Fruit fly (Drosophila melanogaster): ENCODE measurements around the gene Acyp2.

Gene Acyp2

DNA sequence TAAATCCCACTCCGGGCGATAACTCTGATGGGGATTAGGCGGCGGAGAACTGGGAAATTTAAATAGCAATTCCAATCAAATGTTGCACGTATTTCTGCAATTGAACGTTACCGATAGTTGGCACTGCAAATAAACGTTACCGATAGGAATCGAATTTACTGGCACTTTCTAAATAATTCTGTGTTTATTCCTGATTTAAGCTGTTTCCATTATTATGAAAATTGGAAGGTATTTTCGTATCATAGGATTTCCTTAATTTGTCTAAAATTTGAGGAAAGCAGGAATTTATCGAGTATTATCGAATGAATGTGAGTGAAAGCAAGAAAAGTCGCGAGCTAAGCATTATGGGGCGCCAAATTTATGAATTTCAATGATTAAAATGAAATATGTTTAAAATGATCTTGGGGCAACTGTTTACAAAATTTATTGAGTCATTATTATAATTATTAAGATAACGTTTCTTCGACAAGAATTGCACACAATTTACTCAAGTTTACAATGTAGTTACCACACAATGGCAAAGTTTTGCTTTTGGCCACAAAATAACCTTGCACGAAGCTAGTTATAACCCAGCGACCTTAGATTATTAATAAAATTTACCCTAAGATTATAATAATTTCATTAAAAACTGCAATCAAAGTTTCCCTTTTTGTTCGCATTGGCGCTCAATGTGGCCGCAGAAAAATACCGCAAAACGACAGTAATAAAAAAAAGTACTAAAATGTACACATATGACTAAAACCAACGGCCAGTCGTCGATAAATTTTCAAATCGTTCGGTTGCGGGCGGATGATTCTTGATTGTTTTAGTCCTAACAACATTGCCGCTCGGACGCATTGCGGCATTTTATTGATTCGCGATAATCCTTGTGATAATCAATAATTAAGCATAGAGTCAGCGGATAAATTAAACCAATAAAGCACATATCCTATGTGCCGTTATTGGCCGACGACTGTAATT lies 11.3 kb downstream of the Acyp2 start, which contains the start of gene alpha-Man-IIb:
Gene alpha-Man-IIb (plus strand): TSS at position 747 of the 960 bp plus-strand sequence.
- no peak for TF ChIP-seq N (GFP tag; optimal IDR thresholded peaks at IDR 0.05)
- no peak for TF ChIP-seq Hnf4 (GFP tag; optimal IDR thresholded peaks at IDR 0.05)
- no peak for TF ChIP-seq Mio (GFP tag; optimal IDR thresholded peaks at IDR 0.05)
- TF ChIP-seq rgr (GFP tag; optimal IDR thresholded peaks at IDR 0.05), result peak; percentile 25
- no peak for TF ChIP-seq CrebA (GFP tag; optimal IDR thresholded peaks at IDR 0.05; ENCODE audit: borderline replicate concordance)
- TF ChIP-seq lola (GFP tag; optimal IDR thresholded peaks at IDR 0.05), result no peak
- TF ChIP-seq CG9705 (GFP tag; optimal IDR thresholded peaks at IDR 0.05), result no peak
- TF ChIP-seq Sp1 (GFP tag; optimal IDR thresholded peaks at IDR 0.05), result peak; percentile 8
- no peak for TF ChIP-seq dsf (GFP tag; optimal IDR thresholded peaks at IDR 0.05; ENCODE audit: borderline replicate concordance)
- no peak for TF ChIP-seq pan (optimal IDR thresholded peaks at IDR 0.05)
- TF ChIP-seq foxo (GFP tag; optimal IDR thresholded peaks at IDR 0.05), result no peak
- no peak for TF ChIP-seq usp (GFP tag; optimal IDR thresholded peaks at IDR 0.05)
- TF ChIP-seq sv (GFP tag; optimal IDR thresholded peaks at IDR 0.05), result no peak
- no peak for TF ChIP-seq Jra (GFP tag; optimal IDR thresholded peaks at IDR 0.05)
- no peak for TF ChIP-seq OdsH (GFP tag; optimal IDR thresholded peaks at IDR 0.05)
- TF ChIP-seq dl (GFP tag; optimal IDR thresholded peaks at IDR 0.05; ENCODE audit: insufficient read depth in 1 of 2, partially characterized antibody in 2 of 2), result no peak
- TF ChIP-seq CG32264 (GFP tag; optimal IDR thresholded peaks at IDR 0.05), result no peak
- TF ChIP-seq jim (GFP tag; optimal IDR thresholded peaks at IDR 0.05), result no peak
- TF ChIP-seq Vsx2 (GFP tag; optimal IDR thresholded peaks at IDR 0.05; ENCODE audit: partially characterized antibody), result no peak
- TF ChIP-seq ey (GFP tag; optimal IDR thresholded peaks at IDR 0.05), result no peak
- no peak for TF ChIP-seq dmrt93B (GFP tag; optimal IDR thresholded peaks at IDR 0.05)
- TF ChIP-seq HLH106 (tag; optimal IDR thresholded peaks at IDR 0.05), result peak; percentile 19
- no peak for TF ChIP-seq sage (GFP tag; optimal IDR thresholded peaks at IDR 0.05)
- TF ChIP-seq h (GFP tag; optimal IDR thresholded peaks at IDR 0.05), result peak; percentile 10
- no peak for TF ChIP-seq Myc (optimal IDR thresholded peaks at IDR 0.05)
- no peak for TF ChIP-seq GATAd (GFP tag; optimal IDR thresholded peaks at IDR 0.05)
- TF ChIP-seq Hr78 (GFP tag; optimal IDR thresholded peaks at IDR 0.05), result no peak
- no peak for TF ChIP-seq br (GFP tag; optimal IDR thresholded peaks at IDR 0.05)
- peak; percentile 41 for TF ChIP-seq Hr83 (GFP tag; optimal IDR thresholded peaks at IDR 0.05; ENCODE audit: poor library complexity, severe bottlenecking)
- TF ChIP-seq fru (GFP tag; optimal IDR thresholded peaks at IDR 0.05), result peak; percentile 54
- TF ChIP-seq Dif (GFP tag; optimal IDR thresholded peaks at IDR 0.05; ENCODE audit: partially characterized antibody), result peak; percentile 5
- TF ChIP-seq psq (GFP tag; optimal IDR thresholded peaks at IDR 0.05), result no peak
- no peak for TF ChIP-seq tai (GFP tag; optimal IDR thresholded peaks at IDR 0.05)
- no peak for TF ChIP-seq Rel (GFP tag; optimal IDR thresholded peaks at IDR 0.05)
- peak; percentile 25 for TF ChIP-seq Rel (tag; optimal IDR thresholded peaks at IDR 0.05)
- no peak for TF ChIP-seq Abd-B (GFP tag; optimal IDR thresholded peaks at IDR 0.05)
- TF ChIP-seq brk (GFP tag; optimal IDR thresholded peaks at IDR 0.05), result no peak
- no peak for TF ChIP-seq Dfd (GFP tag; optimal IDR thresholded peaks at IDR 0.05)
- TF ChIP-seq woc (GFP tag; optimal IDR thresholded peaks at IDR 0.05), result no peak

DNA sequence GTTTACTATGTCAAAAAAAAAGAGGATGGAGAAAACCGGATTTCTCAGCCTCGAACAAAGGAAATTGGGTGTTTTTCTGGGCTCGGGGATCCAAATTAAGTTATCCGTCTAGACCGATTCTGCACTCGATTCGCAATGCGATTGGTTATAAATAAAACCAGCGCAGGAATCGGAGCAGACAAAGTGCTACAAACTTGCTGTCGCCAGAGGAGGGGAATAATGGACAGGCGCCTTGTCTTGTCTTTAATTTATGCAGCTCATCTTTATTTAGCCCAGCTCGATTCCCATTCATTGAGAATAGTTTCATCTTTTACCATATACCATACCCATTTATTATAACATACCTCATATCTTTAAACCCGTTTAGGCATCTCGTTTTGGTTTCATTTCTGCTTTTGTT lies 12.2 kb downstream of the Acyp2 start:
- no peak for TF ChIP-seq rgr (GFP tag; optimal IDR thresholded peaks at IDR 0.05)
- TF ChIP-seq GATAd (GFP tag; optimal IDR thresholded peaks at IDR 0.05), result no peak
- no peak for TF ChIP-seq psq (GFP tag; optimal IDR thresholded peaks at IDR 0.05)
- no peak for TF ChIP-seq Rel (GFP tag; optimal IDR thresholded peaks at IDR 0.05)
- TF ChIP-seq Rel (tag; optimal IDR thresholded peaks at IDR 0.05), result no peak
- TF ChIP-seq CG32264 (GFP tag; optimal IDR thresholded peaks at IDR 0.05), result no peak
- TF ChIP-seq CG9705 (GFP tag; optimal IDR thresholded peaks at IDR 0.05), result no peak
- TF ChIP-seq dl (GFP tag; optimal IDR thresholded peaks at IDR 0.05; ENCODE audit: insufficient read depth in 1 of 2, partially characterized antibody in 2 of 2), result no peak
- TF ChIP-seq tai (GFP tag; optimal IDR thresholded peaks at IDR 0.05), result no peak
- TF ChIP-seq Hr78 (GFP tag; optimal IDR thresholded peaks at IDR 0.05), result no peak
- TF ChIP-seq foxo (GFP tag; optimal IDR thresholded peaks at IDR 0.05), result no peak
- no peak for TF ChIP-seq Myc (optimal IDR thresholded peaks at IDR 0.05)
- no peak for TF ChIP-seq sv (GFP tag; optimal IDR thresholded peaks at IDR 0.05)
- TF ChIP-seq Dfd (GFP tag; optimal IDR thresholded peaks at IDR 0.05), result no peak

Data from whole organism, wandering third instar larva.